Fruit fly (Drosophila melanogaster): ENCODE measurements around the gene CG17219.

Gene CG17219

DNA sequence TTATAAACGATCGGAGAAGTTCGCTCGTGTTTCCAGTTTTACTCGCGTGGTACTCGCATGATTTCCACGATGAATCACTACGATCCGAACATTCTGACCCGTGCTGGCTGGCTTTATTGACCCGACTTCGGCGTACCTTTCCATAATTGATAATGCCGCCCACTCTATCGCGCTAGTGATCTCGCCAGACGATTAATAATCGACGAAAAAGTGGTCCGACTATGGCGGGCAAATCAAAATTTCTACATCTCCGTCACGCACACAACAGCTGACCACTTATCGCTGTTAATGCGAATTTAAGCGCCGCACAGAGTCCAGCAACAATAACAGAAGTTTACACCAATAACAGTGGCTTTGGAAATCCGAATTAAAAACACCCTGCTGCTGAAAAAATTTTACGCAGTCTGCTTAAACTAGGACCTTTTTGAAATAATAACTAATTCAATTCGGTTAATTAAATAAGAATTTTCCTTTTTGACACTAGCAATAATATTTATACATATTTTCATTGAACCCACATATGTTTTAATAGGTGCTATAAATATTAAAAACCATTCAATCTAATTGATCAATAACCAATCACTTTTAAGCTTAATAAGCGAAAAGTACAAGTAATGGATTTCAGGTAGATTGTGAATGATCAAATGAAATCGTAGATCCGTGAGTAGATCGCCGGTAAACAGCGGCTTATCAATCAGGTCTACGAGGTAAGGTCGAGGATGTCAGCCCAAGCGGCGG lies 26.8 kb downstream of the CG17219 start (continued):
- TF ChIP-seq bcd (GFP tag; optimal IDR thresholded peaks at IDR 0.05), result peak; percentile 51
- peak; percentile 63 for TF ChIP-seq CG34376 (GFP tag; optimal IDR thresholded peaks at IDR 0.05)
- TF ChIP-seq hkb (optimal IDR thresholded peaks at IDR 0.05), result no peak
- TF ChIP-seq hkb (GFP tag; IDR thresholded peaks at IDR 0.05), result no peak
- peak; percentile 23 for TF ChIP-seq CG12155 (GFP tag; optimal IDR thresholded peaks at IDR 0.05)
- peak; percentile 50 for TF ChIP-seq BEAF-32 (GFP tag; optimal IDR thresholded peaks at IDR 0.05)
- peak; percentile 34 for TF ChIP-seq zfh2 (GFP tag; optimal IDR thresholded peaks at IDR 0.05)
- peak; percentile 50 for TF ChIP-seq lilli (GFP tag; optimal IDR thresholded peaks at IDR 0.05)
- TF ChIP-seq org-1 (GFP tag; optimal IDR thresholded peaks at IDR 0.05), result peak; percentile 31
- peak; percentile 56 for TF ChIP-seq CG9437 (GFP tag; optimal IDR thresholded peaks at IDR 0.05)
- no peak for TF ChIP-seq ken (GFP tag; IDR thresholded peaks at IDR 0.05)
- no peak for TF ChIP-seq CG32767 (GFP tag; IDR thresholded peaks at IDR 0.05)
- TF ChIP-seq Hr3 (GFP tag; optimal IDR thresholded peaks at IDR 0.05), result peak; percentile 54
- peak; percentile 31 for TF ChIP-seq pnt (GFP tag; optimal IDR thresholded peaks at IDR 0.05)
- TF ChIP-seq Hmr (GFP tag; optimal IDR thresholded peaks at IDR 0.05), result peak; percentile 60
- TF ChIP-seq Ravus (GFP tag; IDR thresholded peaks at IDR 0.05), result no peak
- TF ChIP-seq ro (GFP tag; IDR thresholded peaks at IDR 0.05), result 0 out of 2 replicates have a peak, but pooled peaks have one; percentile 19
- TF ChIP-seq chinmo (GFP tag; IDR thresholded peaks at IDR 0.05; ENCODE audit: partially characterized antibody), result 0 out of 4 replicates have a peak, but pooled peaks have one; percentile 31
- TF ChIP-seq Max (GFP tag; optimal IDR thresholded peaks at IDR 0.05), result peak; percentile 14
- peak; percentile 51 for TF ChIP-seq unc-4 (GFP tag; IDR thresholded peaks at IDR 0.05; ENCODE audit: partially characterized antibody)
- TF ChIP-seq ase (GFP tag; IDR thresholded peaks at IDR 0.05), result no peak
- TF ChIP-seq pzg (GFP tag; optimal IDR thresholded peaks at IDR 0.05), result peak; percentile 21
- peak; percentile 31 for TF ChIP-seq jumu (GFP tag; optimal IDR thresholded peaks at IDR 0.05)
- peak; percentile 53 for TF ChIP-seq Usf (GFP tag; optimal IDR thresholded peaks at IDR 0.05)
- TF ChIP-seq scrt (GFP tag; optimal IDR thresholded peaks at IDR 0.05), result peak; percentile 6
- peak; percentile 5 for TF ChIP-seq Chrac-16 (GFP tag; optimal IDR thresholded peaks at IDR 0.05)
- TF ChIP-seq CG31388 (GFP tag; optimal IDR thresholded peaks at IDR 0.05), result no peak
- peak; percentile 18 for TF ChIP-seq gem (tag; optimal IDR thresholded peaks at IDR 0.05)
- peak; percentile 72 for TF ChIP-seq CoRest (tag; optimal IDR thresholded peaks at IDR 0.05)
- peak; percentile 66 for TF ChIP-seq az2 (GFP tag; optimal IDR thresholded peaks at IDR 0.05)
- peak; percentile 41; the same call in 2 of the 3 replicates for TF ChIP-seq Mrtf (GFP tag; IDR thresholded peaks at IDR 0.05)
- peak; percentile 94 for TF ChIP-seq Ets65A (GFP tag)
- TF ChIP-seq CG2120 (GFP tag; optimal IDR thresholded peaks at IDR 0.05), result peak; percentile 65
- peak; percentile 46 for TF ChIP-seq gfzf (GFP tag; optimal IDR thresholded peaks at IDR 0.05)
- peak; percentile 46 for TF ChIP-seq CG13287 (GFP tag; IDR thresholded peaks at IDR 0.05; ENCODE audit: partially characterized antibody)
- TF ChIP-seq CG18619 (GFP tag; optimal IDR thresholded peaks at IDR 0.05), result peak; percentile 71
- TF ChIP-seq al (GFP tag; IDR thresholded peaks at IDR 0.05), result peak; percentile 5; the same call in 1 of the 2 replicates
- TF ChIP-seq Bgb (GFP tag; IDR thresholded peaks at IDR 0.05; ENCODE audit: partially characterized antibody), result peak; percentile 48; the same call in 1 of the 2 replicates
- peak; percentile 15 for TF ChIP-seq CG14710 (tag; optimal IDR thresholded peaks at IDR 0.05)
- peak; percentile 46 for TF ChIP-seq CG8924 (tag; optimal IDR thresholded peaks at IDR 0.05)
- TF ChIP-seq CG4707 (GFP tag; optimal IDR thresholded peaks at IDR 0.05), result no peak
- peak; percentile 51 for TF ChIP-seq lab (GFP tag; optimal IDR thresholded peaks at IDR 0.05)
- TF ChIP-seq lola (GFP tag; optimal IDR thresholded peaks at IDR 0.05), result no peak
- TF ChIP-seq ems (GFP tag; optimal IDR thresholded peaks at IDR 0.05), result peak; percentile 30
- peak; percentile 55; the same call in 1 of the 2 replicates for TF ChIP-seq CG9932 (GFP tag; IDR thresholded peaks at IDR 0.05)
- TF ChIP-seq Rfx (GFP tag; IDR thresholded peaks at IDR 0.05), result peak; percentile 66; the same call in 1 of the 2 replicates
- TF ChIP-seq ci (GFP tag; IDR thresholded peaks at IDR 0.05), result no peak
- peak; percentile 6 for TF ChIP-seq unpg (GFP tag; optimal IDR thresholded peaks at IDR 0.05)
- TF ChIP-seq sens-2 (GFP tag; IDR thresholded peaks at IDR 0.05), result no peak

Measured in whole organism, embryonic.